Worm (Caenorhabditis elegans) whole organism, L2 larva: ENCODE measurements around the gene srv-29.
"Not testable (repeated sequence)": the region's sequence is repeated elsewhere in the genome, so short reads cannot be mapped to it uniquely, and the experiment has no call there.

Experiments
- C34F6.9 ChIP-seq: fragments of 150-350 bp; optimal IDR thresholded peaks from 2 replicates; lab custom pipeline; 2014; ENCODE audit warnings: missing biosample characterization, missing genetic modification characterization
- F13H6.1 ChIP-seq: sonication (generic microtip); optimal IDR thresholded peaks from 2 replicates; lab custom pipeline; 2016; ENCODE audit warnings: missing genetic modification characterization, missing compliant biosample characterization
- R02D3.7 ChIP-seq: fragments of 150-350 bp; optimal IDR thresholded peaks from 2 replicates; lab custom pipeline; 2014; ENCODE audit warnings: missing biosample characterization, missing genetic modification characterization
- Y55F3AM.14 ChIP-seq: fragments of 200-800 bp; sonication (Bioruptor generic); optimal IDR thresholded peaks from 2 replicates; lab custom pipeline; 2018; ENCODE audit warnings: mild to moderate bottlenecking, missing genetic modification characterization, missing compliant biosample characterization
- ZK546.5 ChIP-seq: sonication (generic microtip); optimal IDR thresholded peaks from 2 replicates; lab custom pipeline; 2017; ENCODE audit warnings: missing biosample characterization, missing genetic modification characterization
- alr-1 ChIP-seq: fragments of 150-350 bp; optimal IDR thresholded peaks from 2 replicates; lab custom pipeline; 2014; ENCODE audit warnings: missing biosample characterization, missing genetic modification characterization
- aly-2 ChIP-seq: fragments of 150-350 bp; optimal IDR thresholded peaks from 2 replicates; lab custom pipeline; 2014; ENCODE audit warnings: missing biosample characterization, missing genetic modification characterization
- blmp-1 ChIP-seq: sonication (generic microtip); optimal IDR thresholded peaks from 2 replicates; lab custom pipeline; 2017; ENCODE audit warnings: missing genetic modification characterization, mild to moderate bottlenecking, missing compliant biosample characterization, antibody characterized with exemption, moderate library complexity; ENCODE audit not compliant: insufficient read depth
- ceh-16 ChIP-seq: fragments of 150-350 bp; optimal IDR thresholded peaks from 2 replicates; lab custom pipeline; 2014; ENCODE audit warnings: missing biosample characterization, missing genetic modification characterization
- ceh-82 ChIP-seq: fragments of 150-350 bp; optimal IDR thresholded peaks from 2 replicates; lab custom pipeline; 2014; ENCODE audit warnings: missing biosample characterization, missing genetic modification characterization
- crh-2 ChIP-seq: sonication (generic microtip); optimal IDR thresholded peaks from 2 replicates; lab custom pipeline; 2017; ENCODE audit warnings: missing biosample characterization, missing genetic modification characterization
- dmd-4 ChIP-seq: sonication (generic microtip); optimal IDR thresholded peaks from 2 replicates; lab custom pipeline; 2017; ENCODE audit warnings: missing biosample characterization, missing genetic modification characterization
- egl-27 ChIP-seq: sonication (generic microtip); optimal IDR thresholded peaks from 3 replicates; lab custom pipeline; 2017; ENCODE audit warnings: missing biosample characterization, missing genetic modification reagents, missing genetic modification characterization
- fos-1 ChIP-seq: fragments of 150-350 bp; optimal IDR thresholded peaks from 2 replicates; lab custom pipeline; 2014; ENCODE audit warnings: missing biosample characterization, missing genetic modification characterization
- gmeb-1 ChIP-seq: fragments of 150-350 bp; optimal IDR thresholded peaks from 2 replicates; lab custom pipeline; 2014; ENCODE audit warnings: missing biosample characterization, missing genetic modification characterization
- lin-11 ChIP-seq: fragments of 150-350 bp; sonication (generic microtip); optimal IDR thresholded peaks from 2 replicates; lab custom pipeline; 2014; ENCODE audit warnings: missing biosample characterization, missing genetic modification characterization, inconsistent platforms, mixed read lengths
- lin-13 ChIP-seq: fragments of 150-350 bp; optimal IDR thresholded peaks from 2 replicates; lab custom pipeline; 2014; ENCODE audit warnings: missing biosample characterization, missing genetic modification reagents, missing genetic modification characterization
- lsy-2 ChIP-seq, 2 experiments: fragments of 150-350 bp in 1 of 2; sonication (generic microtip) in 1 of 2; optimal IDR thresholded peaks; 2 replicates each; lab custom pipeline; 2014 to 2017; ENCODE audit warnings: missing biosample characterization in 2 of 2, missing genetic modification characterization in 2 of 2
- mab-5 ChIP-seq: fragments of 150-350 bp; optimal IDR thresholded peaks from 2 replicates; lab custom pipeline; 2014; ENCODE audit warnings: missing biosample characterization, missing genetic modification characterization
- mdl-1 ChIP-seq, 2 experiments: fragments of 150-350 bp in 1 of 2; sonication (generic microtip) in 1 of 2; optimal IDR thresholded peaks; 2 replicates each; lab custom pipeline; 2017; ENCODE audit warnings: missing biosample characterization in 2 of 2, missing genetic modification characterization in 2 of 2
- nhr-11 ChIP-seq: fragments of 150-350 bp; optimal IDR thresholded peaks from 2 replicates; lab custom pipeline; 2014; ENCODE audit warnings: missing biosample characterization, missing genetic modification characterization
- nhr-12 ChIP-seq: fragments of 150-350 bp; optimal IDR thresholded peaks from 2 replicates; lab custom pipeline; 2014; ENCODE audit warnings: missing biosample characterization, missing genetic modification characterization
- nhr-129 ChIP-seq: fragments of 150-350 bp; optimal IDR thresholded peaks from 2 replicates; lab custom pipeline; 2014; ENCODE audit warnings: missing biosample characterization, missing genetic modification characterization
- nhr-21 ChIP-seq: fragments of 150-350 bp; optimal IDR thresholded peaks from 2 replicates; lab custom pipeline; 2014; ENCODE audit warnings: missing biosample characterization, missing genetic modification characterization
- nhr-237 ChIP-seq: fragments of 150-350 bp; optimal IDR thresholded peaks from 2 replicates; lab custom pipeline; 2014; ENCODE audit warnings: missing biosample characterization, missing genetic modification characterization
- nhr-25 ChIP-seq: fragments of 150-350 bp; sonication (generic microtip); optimal IDR thresholded peaks from 3 replicates; lab custom pipeline; 2014; ENCODE audit warnings: missing biosample characterization, missing genetic modification characterization
- nhr-6 ChIP-seq: fragments of 150-350 bp; optimal IDR thresholded peaks from 2 replicates; lab custom pipeline; 2014; ENCODE audit warnings: missing biosample characterization, missing genetic modification characterization
- peb-1 ChIP-seq: fragments of 150-350 bp; optimal IDR thresholded peaks from 2 replicates; lab custom pipeline; 2014; ENCODE audit warnings: missing biosample characterization, missing genetic modification characterization
- sem-4 ChIP-seq: fragments of 150-350 bp; optimal IDR thresholded peaks from 2 replicates; lab custom pipeline; 2014; ENCODE audit warnings: missing biosample characterization, missing genetic modification reagents, missing genetic modification characterization
- sma-3 ChIP-seq: sonication (generic microtip); optimal IDR thresholded peaks from 2 replicates; lab custom pipeline; 2016; ENCODE audit warnings: missing genetic modification reagents, missing genetic modification characterization, missing compliant biosample characterization
- sma-9 ChIP-seq, 2 experiments: fragments of 150-350 bp in 1 of 2; sonication (generic microtip) in 1 of 2; optimal IDR thresholded peaks; 2 replicates each; lab custom pipeline; 2014 to 2016; ENCODE audit warnings: missing genetic modification characterization in 2 of 2, mild to moderate bottlenecking in 1 of 2, missing biosample characterization in 1 of 2, missing compliant biosample characterization in 1 of 2, missing genetic modification reagents in 1 of 2, moderate library complexity in 1 of 2
- unc-39 ChIP-seq: fragments of 150-350 bp; optimal IDR thresholded peaks from 2 replicates; lab custom pipeline; 2014; ENCODE audit warnings: missing biosample characterization, missing genetic modification characterization
- unc-55 ChIP-seq: fragments of 150-350 bp; sonication (generic microtip); optimal IDR thresholded peaks from 3 replicates; lab custom pipeline; 2014; ENCODE audit warnings: missing biosample characterization, missing genetic modification reagents, missing genetic modification characterization
- unc-62 ChIP-seq: fragments of 150-350 bp; optimal IDR thresholded peaks from 2 replicates; lab custom pipeline; 2014; ENCODE audit warnings: missing biosample characterization, missing genetic modification reagents, missing genetic modification characterization
- ztf-1 ChIP-seq: fragments of 200-800 bp; sonication (Bioruptor generic); conservative IDR thresholded peaks from 2 replicates; pipeline ENCODE4 v1.3.6; 2022; ENCODE audit warnings: missing genetic modification characterization, missing compliant biosample characterization
- ztf-11 ChIP-seq: sonication (generic microtip); optimal IDR thresholded peaks from 2 replicates; lab custom pipeline; 2017; ENCODE audit warnings: missing biosample characterization, missing genetic modification characterization

srv-29 gene

DNA sequence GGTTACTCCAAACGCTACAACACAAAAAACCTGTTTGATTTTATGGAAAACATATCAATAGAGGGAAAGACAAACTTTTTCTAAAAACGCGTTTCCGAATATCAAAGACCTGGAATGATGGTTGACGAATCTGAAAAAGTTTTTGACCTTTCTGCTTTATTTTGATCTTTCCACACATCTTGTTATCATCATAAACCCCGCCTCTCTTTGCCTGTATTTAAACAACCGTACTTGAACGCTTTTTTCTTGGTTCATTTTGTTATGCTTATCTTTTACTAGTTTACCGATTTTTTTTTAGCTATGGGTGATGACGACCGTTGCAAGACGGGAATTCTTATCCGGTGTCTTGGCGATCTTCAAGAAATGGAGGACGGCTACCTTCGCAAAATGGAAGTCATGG lies 13.4 kb downstream of the srv-29 start, which contains the start of gene T13A10.2:
Gene T13A10.2, plus strand, starts transcription at position 301 of the 400 bp plus-strand sequence.
- not testable (repeated sequence) for TF ChIP-seq egl-27 (tag; lab: Kevin White, UChicago); Y55F3AM.14 (GFP tag; lab: Kevin White, UChicago); nhr-21

DNA sequence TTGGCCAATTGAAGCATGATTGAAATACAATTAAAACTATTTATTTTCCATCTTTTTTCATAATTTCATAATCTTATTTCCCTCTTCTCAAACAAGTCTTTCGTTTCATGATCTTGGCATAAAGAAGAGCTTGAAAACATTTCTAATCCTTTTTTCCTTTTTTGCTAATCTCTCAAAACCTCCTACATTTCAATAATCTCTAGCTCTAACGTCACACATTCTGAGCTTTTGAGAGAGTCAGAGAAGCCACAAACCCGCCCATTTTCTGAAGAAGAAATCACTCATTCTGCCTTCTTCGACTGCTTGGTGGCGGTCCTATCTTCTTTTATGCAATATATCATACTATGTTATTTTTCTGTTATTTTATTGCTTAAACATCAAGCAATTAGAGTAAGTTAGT lies 16.8 kb downstream of the srv-29 start, which contains the start of gene F58F9.1:
Gene F58F9.1, plus strand, starts transcription at position 251 of the 400 bp plus-strand sequence.
- no peak for TF ChIP-seq nhr-129 (tag; lab: Kevin White, UChicago)
- TF ChIP-seq unc-55 (GFP tag; lab: Kevin White, UChicago) = peak; percentile 79
- no peak for TF ChIP-seq nhr-237 (tag; lab: Kevin White, UChicago)
- no peak for TF ChIP-seq unc-39 (tag; lab: Kevin White, UChicago)
- TF ChIP-seq lsy-2 (tag; optimal IDR thresholded peaks at IDR 0.05; lab: Kevin White, UChicago) = peak in 1 of 2 experiments; percentile 37
- peak; percentile 36 for TF ChIP-seq mab-5
- TF ChIP-seq C34F6.9 (tag; lab: Kevin White, UChicago) = peak; percentile 24
- TF ChIP-seq sem-4 (tag; lab: Kevin White, UChicago) = no peak

DNA sequence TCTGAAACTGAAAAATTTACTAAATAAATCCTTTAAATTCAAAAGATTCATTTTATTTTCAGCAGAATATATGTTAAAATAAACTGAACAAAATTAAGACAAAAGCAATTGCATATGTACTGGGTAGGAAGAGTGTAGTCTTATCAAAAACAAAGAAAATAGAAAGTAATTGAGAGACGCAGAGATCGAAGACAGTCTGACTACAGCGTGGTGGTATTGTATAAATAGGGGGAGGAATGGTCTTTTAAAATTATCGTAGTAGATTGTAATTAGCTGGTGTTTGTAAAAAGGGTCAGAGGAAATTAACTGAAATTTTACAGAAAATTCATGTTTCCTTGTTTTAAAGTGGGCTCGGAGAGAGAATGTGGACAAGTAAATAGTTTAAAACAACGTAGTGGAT lies 17.9 kb downstream of the srv-29 start, which contains the start of gene acox-3:
Gene acox-3, minus strand, starts transcription at position 7 of the 400 bp plus-strand sequence.
- TF ChIP-seq ZK546.5 (tag; lab: Kevin White, UChicago) = no peak
- TF ChIP-seq sma-3 (GFP tag; lab: Kevin White, UChicago) = no peak
- no peak for TF ChIP-seq peb-1 (tag; lab: Kevin White, UChicago)
- TF ChIP-seq fos-1 (tag; lab: Kevin White, UChicago) = peak; percentile 56
- TF ChIP-seq nhr-25 (tag; lab: Kevin White, UChicago) = no peak
- no peak for TF ChIP-seq nhr-237 (tag; lab: Kevin White, UChicago)
- TF ChIP-seq unc-62 = no peak
- TF ChIP-seq gmeb-1 (tag; lab: Kevin White, UChicago) = peak; percentile 58
- TF ChIP-seq lin-11 (tag; lab: Kevin White, UChicago) = no peak
- peak; percentile 24 for TF ChIP-seq crh-2 (tag; lab: Kevin White, UChicago)
- peak; percentile 82 for TF ChIP-seq sma-9 (GFP tag; optimal IDR thresholded peaks at IDR 0.05; lab: Kevin White, UChicago)
- TF ChIP-seq sma-9 (tag; optimal IDR thresholded peaks at IDR 0.05; lab: Kevin White, UChicago) = no peak
- TF ChIP-seq aly-2 = no peak
- peak; percentile 28 for TF ChIP-seq blmp-1 (tag; lab: Kevin White, UChicago)
- TF ChIP-seq ztf-11 = no peak
- no peak for TF ChIP-seq unc-39 (tag; lab: Kevin White, UChicago)
- TF ChIP-seq nhr-11 (tag; lab: Kevin White, UChicago) = no peak
- TF ChIP-seq alr-1 (tag; lab: Kevin White, UChicago) = no peak
- no peak for TF ChIP-seq ztf-1 (GFP tag; lab: Robert Waterston, UW)
- no peak for TF ChIP-seq mdl-1 (tag; optimal IDR thresholded peaks at IDR 0.05; lab: Kevin White, UChicago)
- TF ChIP-seq ceh-82 (tag; lab: Kevin White, UChicago) = no peak
- TF ChIP-seq unc-55 (GFP tag; lab: Kevin White, UChicago) = no peak

DNA sequence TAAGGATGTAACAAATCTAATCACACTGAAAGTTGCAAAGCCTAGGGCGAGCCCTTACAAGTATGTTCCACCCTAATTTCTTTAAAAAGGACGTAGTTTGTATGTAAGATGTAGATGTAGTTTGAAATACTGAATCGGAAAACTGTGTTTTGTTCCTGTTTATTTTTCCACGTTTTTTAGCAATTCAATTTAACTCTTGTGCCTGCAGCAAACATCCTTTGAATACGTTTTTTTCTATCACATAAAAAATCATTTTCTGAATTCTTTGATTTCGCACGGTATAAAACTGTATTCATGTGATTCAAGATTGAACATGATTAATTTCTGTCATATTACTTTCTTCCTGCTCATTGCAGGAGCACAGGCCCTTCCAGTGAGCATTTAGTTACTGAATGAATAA lies 26.4 kb downstream of the srv-29 start, which contains the start of gene F58F9.9:
Gene F58F9.9, plus strand, starts transcription at position 301 of the 400 bp plus-strand sequence.
- no peak for TF ChIP-seq R02D3.7 (tag; lab: Kevin White, UChicago)
- TF ChIP-seq ceh-16 (tag; lab: Kevin White, UChicago) = no peak
- TF ChIP-seq dmd-4 (tag; lab: Kevin White, UChicago) = no peak
- TF ChIP-seq nhr-21 = no peak
- no peak for TF ChIP-seq lin-13
- TF ChIP-seq nhr-129 (tag; lab: Kevin White, UChicago) = no peak
- no peak for TF ChIP-seq ztf-11
- no peak for TF ChIP-seq nhr-6
- TF ChIP-seq unc-62 = no peak
- TF ChIP-seq lin-11 (tag; lab: Kevin White, UChicago) = no peak
- TF ChIP-seq C34F6.9 (tag; lab: Kevin White, UChicago) = no peak
- TF ChIP-seq nhr-12 = no peak
- no peak for TF ChIP-seq sem-4 (tag; lab: Kevin White, UChicago)
- TF ChIP-seq F13H6.1 = no peak
- TF ChIP-seq unc-39 (tag; lab: Kevin White, UChicago) = no peak
- no peak for TF ChIP-seq lsy-2 (tag; optimal IDR thresholded peaks at IDR 0.05; lab: Kevin White, UChicago)
